Worm (Caenorhabditis elegans) whole organism, L4/young adult: ENCODE measurements around the gene R11H6.2.

ENCODE experiments used
- W03F9.2 ChIP-seq: fragments of 150-350 bp; optimal IDR thresholded peaks from 2 replicates; lab custom pipeline; 2014; ENCODE audit warnings: missing biosample characterization, missing genetic modification characterization
- dao-5 ChIP-seq: sonication (generic microtip); optimal IDR thresholded peaks from 2 replicates; lab custom pipeline; 2016; ENCODE audit warnings: missing genotype, missing genetic modification characterization, moderate library complexity, missing compliant biosample characterization
- him-1 ChIP-seq: sonication (generic microtip); optimal IDR thresholded peaks from 2 replicates; lab custom pipeline; 2016; ENCODE audit warnings: missing genotype, missing genetic modification reagents, missing genetic modification characterization, missing compliant biosample characterization

The R11H6.2 gene

ce11 chrV:14640071-14640470 is 42.3 kb downstream of the R11H6.2 start, which contains the start of gene F43D2.7:
TSS of gene F43D2.7 (minus strand) at chrV:14640171.
- TF ChIP-seq dao-5 (no peak), him-1 (tag; lab: Kevin White, UChicago) (no peak), W03F9.2 (tag; lab: Kevin White, UChicago) (no peak)

- no peak for TF ChIP-seq W03F9.2 (tag; lab: Kevin White, UChicago)
- TF ChIP-seq dao-5: no peak
- TF ChIP-seq him-1 (tag; lab: Kevin White, UChicago): no peak
Observed at ce11 chrV:14640769-14641168, 43.0 kb downstream of the R11H6.2 start, which contains the start of gene C54G10.1. TSS of gene C54G10.1 (plus strand) at chrV:14641101.

- no peak for TF ChIP-seq dao-5
- no peak for TF ChIP-seq W03F9.2 (tag; lab: Kevin White, UChicago)
- TF ChIP-seq him-1 (tag; lab: Kevin White, UChicago): no peak
Observed at ce11 chrV:14642016-14642415, 44.2 kb downstream of the R11H6.2 start.

ce11 chrV:14645817-14646789 is 48.3 kb downstream of the R11H6.2 start, which contains the start of the genes rfc-1 and pmp-3:
TSS of gene rfc-1 (minus strand) at chrV:14645979.
TSS of gene pmp-3 (plus strand) at chrV:14646739.
- TF ChIP-seq dao-5 (no peak), W03F9.2 (tag; lab: Kevin White, UChicago) (peak; percentile 62), him-1 (tag; lab: Kevin White, UChicago) (no peak)

ce11 chrV:14648825-14649224 is 51.0 kb downstream of the R11H6.2 start:
- TF ChIP-seq him-1 (tag; lab: Kevin White, UChicago): no peak
- TF ChIP-seq W03F9.2 (tag; lab: Kevin White, UChicago): no peak
- TF ChIP-seq dao-5: no peak
